Worm (Caenorhabditis elegans): ENCODE results near the gene trm-2A.
"Not testable (repeated sequence)": the region's sequence is repeated elsewhere in the genome, so short reads cannot be mapped to it uniquely, and the experiment has no call there.

The trm-2A gene

ce11 chrV:904232-904983, at the start of gene trm-2A:
TSS of gene trm-2A (plus strand) at chrV:904963.
- no peak for TF ChIP-seq unc-62 (GFP tag; optimal IDR thresholded peaks at IDR 0.05)

ce11 chrV:854966-855365, 49.8 kb upstream of the trm-2A start, which contains the start of gene K09C6.9:
TSS of gene K09C6.9 (minus strand) at chrV:855066.
- no peak for TF ChIP-seq unc-62 (GFP tag; optimal IDR thresholded peaks at IDR 0.05)

- no peak for TF ChIP-seq unc-62 (GFP tag; optimal IDR thresholded peaks at IDR 0.05)
Observed at ce11 chrV:856549-856948, 48.2 kb upstream of the trm-2A start, which contains the start of gene K09C6.2. TSS of gene K09C6.2 (plus strand) at chrV:856849.

ce11 chrV:858841-859456, 45.8 kb upstream of the trm-2A start:
- TF ChIP-seq unc-62 (GFP tag; optimal IDR thresholded peaks at IDR 0.05) = no peak

ce11 chrV:866729-867128, 38.0 kb upstream of the trm-2A start, which contains the start of gene T02B11.3:
TSS of gene T02B11.3 (minus strand) at chrV:866829.
- TF ChIP-seq unc-62 (GFP tag; optimal IDR thresholded peaks at IDR 0.05) = no peak

DNA sequence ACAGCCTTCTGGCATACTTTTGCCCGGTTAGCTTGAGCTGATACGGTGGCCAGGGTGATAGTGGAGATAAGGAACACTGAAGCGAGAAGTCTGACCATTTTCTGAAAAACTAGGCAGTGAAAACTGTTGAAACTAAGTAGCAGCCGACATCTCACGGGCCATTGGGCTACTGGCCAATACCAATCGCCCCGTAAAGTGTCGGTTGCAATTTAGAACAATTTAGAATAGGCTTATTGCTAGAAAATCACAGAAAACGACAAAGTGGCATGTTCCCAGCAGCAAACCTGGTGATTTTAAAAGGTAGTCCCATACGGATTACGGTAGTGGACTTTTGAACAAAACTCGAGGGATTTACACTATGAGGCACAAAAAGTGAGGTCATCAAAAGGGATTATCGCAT, 33.7 kb upstream of the trm-2A start, which contains the start of gene T02B11.4:
Gene T02B11.4, minus strand, starts transcription at position 101 of the 400 bp plus-strand sequence.
- TF ChIP-seq unc-62 (GFP tag; optimal IDR thresholded peaks at IDR 0.05) = no peak

ce11 chrV:875945-876344, 28.8 kb upstream of the trm-2A start, which contains the start of gene T02B11.9:
TSS of gene T02B11.9 (plus strand) at chrV:876245.
- TF ChIP-seq unc-62 (GFP tag; optimal IDR thresholded peaks at IDR 0.05) = no peak

ce11 chrV:878567-878966, 26.2 kb upstream of the trm-2A start, which contains the start of gene T02B11.8:
TSS of gene T02B11.8 (minus strand) at chrV:878667.
- no peak for TF ChIP-seq unc-62 (GFP tag; optimal IDR thresholded peaks at IDR 0.05)

ce11 chrV:879171-879570, 25.6 kb upstream of the trm-2A start, which contains the start of gene srg-53:
TSS of gene srg-53 (plus strand) at chrV:879471.
- TF ChIP-seq unc-62 (GFP tag; optimal IDR thresholded peaks at IDR 0.05) = no peak

DNA sequence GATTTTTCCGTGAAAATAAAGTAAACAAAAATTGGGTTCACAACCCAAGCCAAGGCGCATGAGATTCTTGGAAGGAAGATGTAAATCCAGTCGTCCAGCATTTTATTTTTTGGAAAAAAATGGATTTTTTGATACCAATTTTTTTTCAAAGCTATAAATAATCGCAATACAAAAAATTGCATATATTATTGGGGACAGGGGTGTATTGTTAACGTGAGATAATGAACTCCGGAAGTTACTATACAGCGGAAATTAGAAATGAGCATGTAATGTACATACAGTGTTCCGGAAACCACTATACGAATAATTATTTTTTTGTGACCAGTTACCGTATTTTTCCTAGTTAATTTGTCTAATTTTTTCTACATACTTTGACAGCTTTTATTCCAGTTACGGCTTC, 20.4 kb upstream of the trm-2A start, which contains the start of gene srj-38:
Gene srj-38, minus strand, starts transcription at position 101 of the 400 bp plus-strand sequence.
- TF ChIP-seq unc-62 (GFP tag; optimal IDR thresholded peaks at IDR 0.05) = no peak

ce11 chrV:889216-889615, 15.5 kb upstream of the trm-2A start, which contains the start of gene T02B11.6:
TSS of gene T02B11.6 (minus strand) at chrV:889316.
- no peak for TF ChIP-seq unc-62 (GFP tag; optimal IDR thresholded peaks at IDR 0.05)

ce11 chrV:890423-890822, 14.3 kb upstream of the trm-2A start, which contains the start of gene srlf-21:
TSS of gene srlf-21 (minus strand) at chrV:890523.
- no peak for TF ChIP-seq unc-62 (GFP tag; optimal IDR thresholded peaks at IDR 0.05)

ce11 chrV:890835-891234, 13.9 kb upstream of the trm-2A start, which contains the start of gene srlf-22:
TSS of gene srlf-22 (plus strand) at chrV:891135.
- TF ChIP-seq unc-62 (GFP tag; optimal IDR thresholded peaks at IDR 0.05) = not testable (repeated sequence)

ce11 chrV:893437-894018, 11.2 kb upstream of the trm-2A start, which contains the start of the genes srlf-23 and srlf-20:
TSS of gene srlf-23 (minus strand) at chrV:893537.
TSS of gene srlf-20 (plus strand) at chrV:893968.
- TF ChIP-seq unc-62 (GFP tag; optimal IDR thresholded peaks at IDR 0.05) = no peak

- no peak for TF ChIP-seq unc-62 (GFP tag; optimal IDR thresholded peaks at IDR 0.05)
Observed at ce11 chrV:899087-899486, 5.7 kb upstream of the trm-2A start, which contains the start of gene nas-32. TSS of gene nas-32 (minus strand) at chrV:899187.

- no peak for TF ChIP-seq unc-62 (GFP tag; optimal IDR thresholded peaks at IDR 0.05)
Observed at ce11 chrV:903460-903859, 1.3 kb upstream of the trm-2A start, which contains the start of gene fmo-5. TSS of gene fmo-5 (minus strand) at chrV:903665.

All from whole organism, dauer.